Fruit fly (Drosophila melanogaster) whole organism, prepupa: ENCODE results near the gene Axud1.
A peak's percentile ranks its signal among the peaks of the same experiment; 100 is the strongest.

Experiments used
- CG10631 ChIP-seq: fragments of 200-800 bp; sonication (Bioruptor generic); optimal IDR thresholded peaks from 2 replicates; lab custom pipeline; 2016; ENCODE audit warnings: missing biosample characterization, missing genetic modification characterization
- CG11902 ChIP-seq: fragments of 200-800 bp; sonication (Bioruptor generic); optimal IDR thresholded peaks from 3 replicates; lab custom pipeline; 2016; ENCODE audit warnings: missing biosample characterization, missing genetic modification characterization
- CG15336 ChIP-seq: fragments of 200-800 bp; sonication (Bioruptor generic); IDR thresholded peaks from 2 replicates; pipeline ENCODE4 v1.3.6; 2022; ENCODE audit warnings: missing biosample characterization, missing genetic modification characterization
- CG1621 ChIP-seq: fragments of 200-800 bp; sonication (Bioruptor generic); optimal IDR thresholded peaks from 3 replicates; lab custom pipeline; 2018; ENCODE audit warnings: missing biosample characterization, mild to moderate bottlenecking, missing genetic modification characterization
- CG16779 ChIP-seq: fragments of 200-800 bp; sonication (Bioruptor generic); optimal IDR thresholded peaks from 3 replicates; lab custom pipeline; 2017; ENCODE audit warnings: missing biosample characterization, mild to moderate bottlenecking, missing genetic modification characterization
- CG3032 ChIP-seq: fragments of 200-800 bp; optimal IDR thresholded peaks from 2 replicates; lab custom pipeline; 2019; ENCODE audit warnings: missing biosample characterization, mild to moderate bottlenecking, missing genetic modification characterization, moderate library complexity
- CG32006 ChIP-seq: fragments of 200-800 bp; sonication (Bioruptor generic); optimal IDR thresholded peaks from 3 replicates; lab custom pipeline; 2017; ENCODE audit warnings: missing biosample characterization, mild to moderate bottlenecking, missing genetic modification characterization
- CG3919 ChIP-seq: fragments of 200-800 bp; sonication (Bioruptor generic); optimal IDR thresholded peaks from 3 replicates; lab custom pipeline; 2016; ENCODE audit warnings: missing biosample characterization, missing genetic modification characterization
- CG4318 ChIP-seq: fragments of 200-800 bp; sonication (Bioruptor generic); optimal IDR thresholded peaks from 3 replicates; lab custom pipeline; 2017; ENCODE audit warnings: missing biosample characterization, mild to moderate bottlenecking, missing genetic modification characterization
- CG6163 ChIP-seq: fragments of 200-800 bp; sonication (Bioruptor generic); IDR thresholded peaks from 3 replicates; pipeline ENCODE4 v1.3.6; 2022; ENCODE audit warnings: missing biosample characterization, missing genetic modification characterization
- CG6276 ChIP-seq: fragments of 200-800 bp; sonication (Bioruptor generic); optimal IDR thresholded peaks from 2 replicates; lab custom pipeline; 2017; ENCODE audit warnings: missing biosample characterization, mild to moderate bottlenecking, missing genetic modification characterization
- CG6854 ChIP-seq: fragments of 200-800 bp; sonication (Bioruptor generic); optimal IDR thresholded peaks from 2 replicates; lab custom pipeline; 2017; ENCODE audit warnings: missing biosample characterization, mild to moderate bottlenecking, missing genetic modification characterization
- CG7368 ChIP-seq: fragments of 200-800 bp; sonication (Bioruptor generic); optimal IDR thresholded peaks from 3 replicates; lab custom pipeline; 2016; ENCODE audit warnings: missing biosample characterization, missing genetic modification characterization
- CG8119 ChIP-seq: fragments of 200-800 bp; sonication (Bioruptor generic); IDR thresholded peaks from 3 replicates; pipeline ENCODE4 v1.3.6; 2022; ENCODE audit warnings: missing biosample characterization, missing genetic modification characterization
- CG8319 ChIP-seq: fragments of 200-800 bp; sonication (Bioruptor generic); optimal IDR thresholded peaks from 3 replicates; lab custom pipeline; 2016; ENCODE audit warnings: missing biosample characterization, missing genetic modification characterization
- CG8632 ChIP-seq: fragments of 200-800 bp; sonication (Bioruptor generic); optimal IDR thresholded peaks from 3 replicates; lab custom pipeline; 2016; ENCODE audit warnings: missing biosample characterization, missing genetic modification characterization
- CG9139 ChIP-seq: fragments of 200-800 bp; sonication (Bioruptor generic); optimal IDR thresholded peaks from 3 replicates; lab custom pipeline; 2017; ENCODE audit warnings: missing biosample characterization, mild to moderate bottlenecking, missing genetic modification characterization
- Eip78C ChIP-seq: fragments of 200-800 bp; sonication (Bioruptor generic); peaks from one replicate; lab custom pipeline; 2016; ENCODE audit warnings: missing biosample characterization, missing genetic modification characterization
- Eip93F ChIP-seq: fragments of 200-800 bp; sonication (Bioruptor generic); optimal IDR thresholded peaks from 2 replicates; lab custom pipeline; 2016; ENCODE audit warnings: missing biosample characterization, mild to moderate bottlenecking, missing genetic modification characterization
- Ets21C ChIP-seq: fragments of 200-800 bp; sonication (Bioruptor generic); optimal IDR thresholded peaks from 3 replicates; lab custom pipeline; 2016; ENCODE audit warnings: missing biosample characterization, missing genetic modification characterization
- Ets96B ChIP-seq: fragments of 200-800 bp; optimal IDR thresholded peaks from 2 replicates; lab custom pipeline; 2019; ENCODE audit warnings: missing biosample characterization, mild to moderate bottlenecking, missing genetic modification characterization, moderate library complexity
- Gug ChIP-seq: fragments of 200-800 bp; sonication (Bioruptor generic); IDR thresholded peaks from 2 replicates; pipeline ENCODE4 v1.3.6; 2022; ENCODE audit warnings: missing biosample characterization, missing genetic modification characterization
- Hr39 ChIP-seq: fragments of 200-800 bp; sonication (Bioruptor generic); optimal IDR thresholded peaks from 2 replicates; lab custom pipeline; 2016; ENCODE audit warnings: missing biosample characterization, missing genetic modification characterization
- Hr4 ChIP-seq: fragments of 200-800 bp; sonication (Bioruptor generic); optimal IDR thresholded peaks from 3 replicates; lab custom pipeline; 2016; ENCODE audit warnings: missing biosample characterization, missing genetic modification characterization
- Lpt ChIP-seq: fragments of 200-800 bp; sonication (Bioruptor generic); optimal IDR thresholded peaks from 3 replicates; lab custom pipeline; 2016; ENCODE audit warnings: missing biosample characterization, missing genetic modification characterization
- Met ChIP-seq: fragments of 200-800 bp; sonication (Bioruptor generic); optimal IDR thresholded peaks from 3 replicates; lab custom pipeline; 2016; ENCODE audit warnings: missing biosample characterization, missing genetic modification characterization
- OdsH ChIP-seq: fragments of 200-800 bp; sonication (Bioruptor generic); optimal IDR thresholded peaks from 3 replicates; lab custom pipeline; 2016; ENCODE audit warnings: missing biosample characterization, missing genetic modification characterization
- Smox ChIP-seq: fragments of 200-800 bp; sonication (Bioruptor generic); optimal IDR thresholded peaks from 3 replicates; lab custom pipeline; 2016; ENCODE audit warnings: missing biosample characterization, missing genetic modification characterization
- Sox102F ChIP-seq: fragments of 200-800 bp; sonication (Bioruptor generic); optimal IDR thresholded peaks from 2 replicates; lab custom pipeline; 2016; ENCODE audit warnings: missing biosample characterization, mild to moderate bottlenecking, missing genetic modification characterization
- Sox14 ChIP-seq: fragments of 200-800 bp; sonication (Bioruptor generic); optimal IDR thresholded peaks from 3 replicates; lab custom pipeline; 2016; ENCODE audit warnings: missing biosample characterization, missing genetic modification characterization
- acj6 ChIP-seq: fragments of 200-800 bp; sonication (Bioruptor generic); optimal IDR thresholded peaks from 3 replicates; lab custom pipeline; 2016; ENCODE audit warnings: missing biosample characterization, missing genetic modification characterization
- cyc ChIP-seq: fragments of 200-800 bp; sonication (Bioruptor generic); optimal IDR thresholded peaks from 3 replicates; lab custom pipeline; 2016; ENCODE audit warnings: missing biosample characterization, missing genetic modification characterization
- dac ChIP-seq: fragments of 200-800 bp; sonication (Bioruptor generic); optimal IDR thresholded peaks from 2 replicates; lab custom pipeline; 2017; ENCODE audit warnings: missing biosample characterization, mild to moderate bottlenecking, missing genetic modification characterization
- dsx ChIP-seq: fragments of 200-800 bp; optimal IDR thresholded peaks from 3 replicates; lab custom pipeline; 2019; ENCODE audit warnings: missing biosample characterization, mild to moderate bottlenecking, missing genetic modification characterization, moderate library complexity; ENCODE audit not compliant: poor library complexity, severe bottlenecking
- eg ChIP-seq: fragments of 200-800 bp; sonication (Bioruptor generic); IDR thresholded peaks from 3 replicates; pipeline ENCODE4 v1.3.6; 2022; ENCODE audit warnings: missing biosample characterization, missing genetic modification characterization
- fd85E ChIP-seq: fragments of 200-800 bp; sonication (Bioruptor generic); optimal IDR thresholded peaks from 3 replicates; lab custom pipeline; 2016; ENCODE audit warnings: missing biosample characterization, missing genetic modification characterization
- fkh ChIP-seq: fragments of 200-800 bp; sonication (Bioruptor generic); optimal IDR thresholded peaks from 3 replicates; lab custom pipeline; 2017; ENCODE audit warnings: missing biosample characterization, mild to moderate bottlenecking, missing genetic modification characterization, moderate library complexity
- lz ChIP-seq: fragments of 200-800 bp; sonication (Bioruptor generic); optimal IDR thresholded peaks from 3 replicates; lab custom pipeline; 2016; ENCODE audit warnings: missing biosample characterization, missing genetic modification characterization
- net ChIP-seq: fragments of 200-800 bp; sonication (Bioruptor generic); optimal IDR thresholded peaks from 3 replicates; lab custom pipeline; 2016; ENCODE audit warnings: missing biosample characterization, missing genetic modification characterization
- salr ChIP-seq, 2 experiments: fragments of 200-800 bp; sonication (Bioruptor generic); optimal IDR thresholded peaks; 3 replicates each; lab custom pipeline; 2016 to 2018; ENCODE audit warnings: missing biosample characterization in 2 of 2, missing genetic modification characterization in 2 of 2, mild to moderate bottlenecking in 1 of 2
- spab ChIP-seq: fragments of 200-800 bp; sonication (Bioruptor generic); optimal IDR thresholded peaks from 2 replicates; lab custom pipeline; 2017; ENCODE audit warnings: missing biosample characterization, mild to moderate bottlenecking, missing genetic modification characterization, missing genetic modification reagents
- ss ChIP-seq, 2 experiments: fragments of 200-800 bp; sonication (Bioruptor generic); optimal IDR thresholded peaks; 2 replicates in 1 of 2; 3 replicates in 1 of 2; lab custom pipeline; 2017 to 2018; ENCODE audit warnings: mild to moderate bottlenecking in 2 of 2, missing biosample characterization in 2 of 2, missing genetic modification characterization in 2 of 2, moderate library complexity in 1 of 2
- svp ChIP-seq: fragments of 200-800 bp; sonication (Bioruptor generic); peaks from one replicate; lab custom pipeline; 2016; ENCODE audit warnings: missing biosample characterization, missing genetic modification characterization
- topi ChIP-seq: fragments of 200-800 bp; sonication (Bioruptor generic); optimal IDR thresholded peaks from 3 replicates; lab custom pipeline; 2016; ENCODE audit warnings: missing biosample characterization, missing genetic modification characterization
- vri ChIP-seq: fragments of 200-800 bp; sonication (Bioruptor generic); optimal IDR thresholded peaks from 3 replicates; lab custom pipeline; 2016; ENCODE audit warnings: missing biosample characterization, mild to moderate bottlenecking, missing genetic modification characterization

Gene Axud1

DNA sequence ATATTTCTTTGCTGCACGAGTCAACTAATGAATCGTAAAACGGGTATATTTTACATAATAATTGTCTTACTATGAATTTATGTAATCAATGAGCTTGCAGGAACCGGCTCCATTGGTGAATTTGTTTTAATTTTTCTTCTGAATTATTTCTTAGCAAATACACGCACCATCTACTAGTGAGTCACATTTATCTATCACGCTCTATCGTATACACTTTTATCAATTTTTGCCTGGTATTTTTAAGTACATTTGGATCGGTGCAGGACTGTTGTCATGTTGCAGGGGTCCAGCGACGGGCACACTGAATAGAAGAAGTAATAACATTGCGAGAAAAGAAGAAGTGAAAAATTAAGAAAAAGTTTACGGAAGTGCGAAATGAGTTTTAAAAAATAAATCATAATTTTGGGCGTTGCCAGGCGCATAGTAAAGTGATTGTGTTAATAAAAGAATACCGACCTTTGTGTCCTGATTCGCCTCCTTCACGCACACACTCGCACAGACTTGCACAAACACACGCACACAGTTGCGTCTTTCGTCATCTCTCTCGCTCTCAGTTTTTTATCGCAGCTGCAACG lies at the start of gene Axud1, which contains the start of gene Rab5:
TSS of gene Axud1 (plus strand) at position 269 of the 575 bp plus-strand sequence.
TSS of gene Rab5 (minus strand) at position 197 of the 575 bp plus-strand sequence.
- TF ChIP-seq CG6854 (GFP tag; lab: Kevin White, UChicago) (peak; percentile 52), cyc (peak; percentile 6), CG9139 (peak; percentile 39), Eip78C (GFP tag; lab: Kevin White, UChicago) (peak; percentile 55), CG4318 (GFP tag; lab: Kevin White, UChicago) (no peak), CG6163 (GFP tag; lab: Robert Waterston, UW) (peak; percentile 56; the same call in 2 of the 3 replicates), eg (GFP tag; lab: Robert Waterston, UW) (peak; percentile 68; the same call in 2 of the 3 replicates), svp (GFP tag; lab: Kevin White, UChicago) (peak; percentile 61), ss (GFP tag; optimal IDR thresholded peaks at IDR 0.05; lab: Kevin White, UChicago) (peak; percentile 5 to 10), fkh (GFP tag; lab: Kevin White, UChicago) (peak; percentile 17), CG8119 (GFP tag; lab: Robert Waterston, UW) (peak; percentile 33; the same call in 2 of the 3 replicates), salr (GFP tag; optimal IDR thresholded peaks at IDR 0.05; lab: Kevin White, UChicago) (no peak), Sox14 (no peak), CG3919 (GFP tag; lab: Kevin White, UChicago) (peak; percentile 6), net (peak; percentile 14), CG6276 (GFP tag; lab: Kevin White, UChicago) (peak; percentile 22), CG15336 (GFP tag; lab: Robert Waterston, UW) (peak; percentile 71), Eip93F (GFP tag; lab: Kevin White, UChicago) (no peak)
- TF ChIP-seq, all 60 proteins: peak for 14

DNA sequence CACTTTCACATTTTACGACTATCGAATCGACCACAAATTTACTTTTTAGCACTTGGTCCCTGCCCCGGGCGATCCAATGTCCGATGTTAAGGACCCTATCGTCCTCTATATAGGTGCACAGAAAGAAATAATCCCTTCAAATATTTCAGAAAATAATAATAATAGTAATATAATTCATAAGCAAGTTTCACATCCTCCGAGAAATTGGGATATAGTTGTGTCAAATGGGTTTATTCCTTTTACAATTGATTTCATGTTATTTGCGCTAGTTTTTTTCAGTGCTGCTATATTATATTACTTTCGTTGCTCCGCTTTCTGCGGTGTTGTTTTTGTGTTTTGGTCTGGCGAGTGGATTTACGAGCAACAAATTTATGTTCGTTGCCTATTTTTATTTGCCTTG lies 16.7 kb upstream of the Axud1 start:
- TF ChIP-seq CG1621 (tag; lab: Kevin White, UChicago) (no peak), Ets96B (tag; lab: Kevin White, UChicago) (no peak), Smox (GFP tag; lab: Kevin White, UChicago) (no peak), CG8319 (no peak), CG3919 (GFP tag; lab: Kevin White, UChicago) (no peak), spab (no peak), CG4318 (GFP tag; lab: Kevin White, UChicago) (no peak), Sox14 (no peak), OdsH (no peak), CG16779 (tag; lab: Kevin White, UChicago) (no peak), CG32006 (GFP tag; lab: Kevin White, UChicago) (no peak), CG3032 (no peak), acj6 (GFP tag; lab: Kevin White, UChicago) (no peak), CG10631 (GFP tag; lab: Kevin White, UChicago) (no peak), Sox102F (no peak), vri (GFP tag; lab: Kevin White, UChicago) (no peak), Ets21C (GFP tag; lab: Kevin White, UChicago) (no peak), Met (GFP tag; lab: Kevin White, UChicago) (no peak), CG8632 (no peak), CG7368 (no peak)

DNA sequence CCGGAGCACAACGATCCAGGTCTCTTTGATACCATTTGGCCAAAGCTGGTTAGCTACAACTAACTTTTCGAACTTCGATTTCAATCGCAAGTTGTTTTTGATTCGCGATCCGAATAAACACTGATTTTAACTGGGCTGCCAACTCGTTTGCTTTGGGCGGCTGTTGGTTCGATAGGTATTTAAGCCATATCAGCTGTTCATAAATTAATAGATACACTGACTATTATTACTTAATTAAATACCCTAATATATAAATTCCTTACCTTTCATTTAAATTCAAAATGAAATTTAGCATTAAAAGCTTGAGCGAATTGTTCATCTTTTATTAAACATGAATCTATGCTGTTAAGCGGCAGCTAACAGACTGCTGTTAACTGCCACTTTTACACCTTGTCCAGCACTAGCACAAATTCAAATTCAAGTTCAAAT lies 7.9 kb upstream of the Axud1 start, which contains the start of gene CG9967:
TSS of gene CG9967 (minus strand) at position 129 of the 429 bp plus-strand sequence.
- TF ChIP-seq CG11902 (GFP tag; lab: Kevin White, UChicago) (no peak), salr (GFP tag; optimal IDR thresholded peaks at IDR 0.05; lab: Kevin White, UChicago) (no peak), Hr4 (GFP tag; lab: Kevin White, UChicago) (no peak), dsx (GFP tag; lab: Kevin White, UChicago) (no peak), CG9139 (no peak), Sox102F (no peak), OdsH (no peak), CG7368 (no peak), net (no peak), CG6854 (GFP tag; lab: Kevin White, UChicago) (no peak), Lpt (GFP tag; lab: Kevin White, UChicago) (no peak), Sox14 (no peak), dac (GFP tag; lab: Kevin White, UChicago) (no peak), vri (GFP tag; lab: Kevin White, UChicago) (peak; percentile 19), fd85E (no peak), CG10631 (GFP tag; lab: Kevin White, UChicago) (no peak), lz (GFP tag; lab: Kevin White, UChicago) (no peak), CG15336 (GFP tag; lab: Robert Waterston, UW) (no peak), svp (GFP tag; lab: Kevin White, UChicago) (no peak), Hr39 (GFP tag; lab: Kevin White, UChicago) (no peak), topi (GFP tag; lab: Kevin White, UChicago) (peak; percentile 13), spab (no peak), Eip78C (GFP tag; lab: Kevin White, UChicago) (peak; percentile 60), fkh (GFP tag; lab: Kevin White, UChicago) (peak; percentile 52), CG16779 (tag; lab: Kevin White, UChicago) (no peak), cyc (no peak), CG6163 (GFP tag; lab: Robert Waterston, UW) (no peak), eg (GFP tag; lab: Robert Waterston, UW) (no peak), Smox (GFP tag; lab: Kevin White, UChicago) (no peak), CG8319 (no peak), Gug (GFP tag; lab: Robert Waterston, UW) (no peak)
